Worm (Caenorhabditis elegans) whole organism, L2 larva: Measurements from ENCODE around the gene tofu-6.
A peak's percentile ranks its signal among the peaks of the same experiment; 100 is the strongest.

ENCODE experiments used
- C34F6.9 ChIP-seq: fragments of 150-350 bp; optimal IDR thresholded peaks from 2 replicates; lab custom pipeline; 2014; ENCODE audit warnings: missing biosample characterization, missing genetic modification characterization
- F13H6.1 ChIP-seq: sonication (generic microtip); optimal IDR thresholded peaks from 2 replicates; lab custom pipeline; 2016; ENCODE audit warnings: missing genetic modification characterization, missing compliant biosample characterization
- R02D3.7 ChIP-seq: fragments of 150-350 bp; optimal IDR thresholded peaks from 2 replicates; lab custom pipeline; 2014; ENCODE audit warnings: missing biosample characterization, missing genetic modification characterization
- Y55F3AM.14 ChIP-seq: fragments of 200-800 bp; sonication (Bioruptor generic); optimal IDR thresholded peaks from 2 replicates; lab custom pipeline; 2018; ENCODE audit warnings: mild to moderate bottlenecking, missing genetic modification characterization, missing compliant biosample characterization
- ZK546.5 ChIP-seq: sonication (generic microtip); optimal IDR thresholded peaks from 2 replicates; lab custom pipeline; 2017; ENCODE audit warnings: missing biosample characterization, missing genetic modification characterization
- alr-1 ChIP-seq: fragments of 150-350 bp; optimal IDR thresholded peaks from 2 replicates; lab custom pipeline; 2014; ENCODE audit warnings: missing biosample characterization, missing genetic modification characterization
- aly-2 ChIP-seq: fragments of 150-350 bp; optimal IDR thresholded peaks from 2 replicates; lab custom pipeline; 2014; ENCODE audit warnings: missing biosample characterization, missing genetic modification characterization
- ama-1 ChIP-seq: fragments of 150-350 bp; optimal IDR thresholded peaks from 2 replicates; lab custom pipeline; 2018; ENCODE audit warnings: inconsistent platforms
- blmp-1 ChIP-seq: sonication (generic microtip); optimal IDR thresholded peaks from 2 replicates; lab custom pipeline; 2017; ENCODE audit warnings: missing genetic modification characterization, mild to moderate bottlenecking, missing compliant biosample characterization, antibody characterized with exemption, moderate library complexity; ENCODE audit not compliant: insufficient read depth
- ceh-16 ChIP-seq: fragments of 150-350 bp; optimal IDR thresholded peaks from 2 replicates; lab custom pipeline; 2014; ENCODE audit warnings: missing biosample characterization, missing genetic modification characterization
- ceh-82 ChIP-seq: fragments of 150-350 bp; optimal IDR thresholded peaks from 2 replicates; lab custom pipeline; 2014; ENCODE audit warnings: missing biosample characterization, missing genetic modification characterization
- crh-2 ChIP-seq: sonication (generic microtip); optimal IDR thresholded peaks from 2 replicates; lab custom pipeline; 2017; ENCODE audit warnings: missing biosample characterization, missing genetic modification characterization
- dmd-4 ChIP-seq: sonication (generic microtip); optimal IDR thresholded peaks from 2 replicates; lab custom pipeline; 2017; ENCODE audit warnings: missing biosample characterization, missing genetic modification characterization
- egl-27 ChIP-seq: sonication (generic microtip); optimal IDR thresholded peaks from 3 replicates; lab custom pipeline; 2017; ENCODE audit warnings: missing biosample characterization, missing genetic modification reagents, missing genetic modification characterization
- elt-1 ChIP-seq: fragments of 150-350 bp; optimal IDR thresholded peaks from 2 replicates; lab custom pipeline; 2014; ENCODE audit warnings: missing biosample characterization, missing genetic modification characterization
- elt-3 ChIP-seq: sonication (generic microtip); optimal IDR thresholded peaks from 2 replicates; lab custom pipeline; 2017; ENCODE audit warnings: missing biosample characterization, missing genetic modification characterization
- fos-1 ChIP-seq: fragments of 150-350 bp; optimal IDR thresholded peaks from 2 replicates; lab custom pipeline; 2014; ENCODE audit warnings: missing biosample characterization, missing genetic modification characterization
- gmeb-1 ChIP-seq: fragments of 150-350 bp; optimal IDR thresholded peaks from 2 replicates; lab custom pipeline; 2014; ENCODE audit warnings: missing biosample characterization, missing genetic modification characterization
- lin-11 ChIP-seq: fragments of 150-350 bp; sonication (generic microtip); optimal IDR thresholded peaks from 2 replicates; lab custom pipeline; 2014; ENCODE audit warnings: missing biosample characterization, missing genetic modification characterization, inconsistent platforms, mixed read lengths
- lin-13 ChIP-seq: fragments of 150-350 bp; optimal IDR thresholded peaks from 2 replicates; lab custom pipeline; 2014; ENCODE audit warnings: missing biosample characterization, missing genetic modification reagents, missing genetic modification characterization
- lin-39 ChIP-seq: fragments of 150-350 bp; optimal IDR thresholded peaks from 2 replicates; lab custom pipeline; 2014; ENCODE audit warnings: missing biosample characterization, missing genetic modification reagents, missing genetic modification characterization
- lsy-2 ChIP-seq, 2 experiments: fragments of 150-350 bp in 1 of 2; sonication (generic microtip) in 1 of 2; optimal IDR thresholded peaks; 2 replicates each; lab custom pipeline; 2014 to 2017; ENCODE audit warnings: missing biosample characterization in 2 of 2, missing genetic modification characterization in 2 of 2
- mab-5 ChIP-seq: fragments of 150-350 bp; optimal IDR thresholded peaks from 2 replicates; lab custom pipeline; 2014; ENCODE audit warnings: missing biosample characterization, missing genetic modification characterization
- mbf-1 ChIP-seq: sonication (generic microtip); optimal IDR thresholded peaks from 2 replicates; lab custom pipeline; 2017; ENCODE audit warnings: missing biosample characterization, missing genetic modification characterization
- mdl-1 ChIP-seq, 2 experiments: fragments of 150-350 bp in 1 of 2; sonication (generic microtip) in 1 of 2; optimal IDR thresholded peaks; 2 replicates each; lab custom pipeline; 2017; ENCODE audit warnings: missing biosample characterization in 2 of 2, missing genetic modification characterization in 2 of 2
- nhr-10 ChIP-seq: sonication (generic microtip); optimal IDR thresholded peaks from 2 replicates; lab custom pipeline; 2017; ENCODE audit warnings: missing biosample characterization, missing genetic modification characterization
- nhr-11 ChIP-seq: fragments of 150-350 bp; optimal IDR thresholded peaks from 2 replicates; lab custom pipeline; 2014; ENCODE audit warnings: missing biosample characterization, missing genetic modification characterization
- nhr-12 ChIP-seq: fragments of 150-350 bp; optimal IDR thresholded peaks from 2 replicates; lab custom pipeline; 2014; ENCODE audit warnings: missing biosample characterization, missing genetic modification characterization
- nhr-129 ChIP-seq: fragments of 150-350 bp; optimal IDR thresholded peaks from 2 replicates; lab custom pipeline; 2014; ENCODE audit warnings: missing biosample characterization, missing genetic modification characterization
- nhr-21 ChIP-seq: fragments of 150-350 bp; optimal IDR thresholded peaks from 2 replicates; lab custom pipeline; 2014; ENCODE audit warnings: missing biosample characterization, missing genetic modification characterization
- nhr-23 ChIP-seq: fragments of 150-350 bp; optimal IDR thresholded peaks from 2 replicates; lab custom pipeline; 2014; ENCODE audit warnings: missing biosample characterization, missing genetic modification reagents, missing genetic modification characterization
- nhr-237 ChIP-seq: fragments of 150-350 bp; optimal IDR thresholded peaks from 2 replicates; lab custom pipeline; 2014; ENCODE audit warnings: missing biosample characterization, missing genetic modification characterization
- nhr-25 ChIP-seq: fragments of 150-350 bp; sonication (generic microtip); optimal IDR thresholded peaks from 3 replicates; lab custom pipeline; 2014; ENCODE audit warnings: missing biosample characterization, missing genetic modification characterization
- nhr-6 ChIP-seq: fragments of 150-350 bp; optimal IDR thresholded peaks from 2 replicates; lab custom pipeline; 2014; ENCODE audit warnings: missing biosample characterization, missing genetic modification characterization
- nhr-77 ChIP-seq: fragments of 150-350 bp; optimal IDR thresholded peaks from 2 replicates; lab custom pipeline; 2014; ENCODE audit warnings: missing biosample characterization, missing genetic modification characterization
- peb-1 ChIP-seq: fragments of 150-350 bp; optimal IDR thresholded peaks from 2 replicates; lab custom pipeline; 2014; ENCODE audit warnings: missing biosample characterization, missing genetic modification characterization
- sem-4 ChIP-seq: fragments of 150-350 bp; optimal IDR thresholded peaks from 2 replicates; lab custom pipeline; 2014; ENCODE audit warnings: missing biosample characterization, missing genetic modification reagents, missing genetic modification characterization
- skn-1 ChIP-seq: sonication (generic microtip); optimal IDR thresholded peaks from 2 replicates; lab custom pipeline; 2017; ENCODE audit warnings: missing biosample characterization, missing genetic modification characterization
- sma-3 ChIP-seq: sonication (generic microtip); optimal IDR thresholded peaks from 2 replicates; lab custom pipeline; 2016; ENCODE audit warnings: missing genetic modification reagents, missing genetic modification characterization, missing compliant biosample characterization
- sma-9 ChIP-seq, 2 experiments: fragments of 150-350 bp in 1 of 2; sonication (generic microtip) in 1 of 2; optimal IDR thresholded peaks; 2 replicates each; lab custom pipeline; 2014 to 2016; ENCODE audit warnings: missing genetic modification characterization in 2 of 2, mild to moderate bottlenecking in 1 of 2, missing biosample characterization in 1 of 2, missing compliant biosample characterization in 1 of 2, missing genetic modification reagents in 1 of 2, moderate library complexity in 1 of 2
- snpc-4 ChIP-seq: fragments of 150-350 bp; optimal IDR thresholded peaks from 2 replicates; lab custom pipeline; 2014; ENCODE audit warnings: missing biosample characterization, missing genetic modification characterization
- unc-39 ChIP-seq: fragments of 150-350 bp; optimal IDR thresholded peaks from 2 replicates; lab custom pipeline; 2014; ENCODE audit warnings: missing biosample characterization, missing genetic modification characterization
- unc-55 ChIP-seq: fragments of 150-350 bp; sonication (generic microtip); optimal IDR thresholded peaks from 3 replicates; lab custom pipeline; 2014; ENCODE audit warnings: missing biosample characterization, missing genetic modification reagents, missing genetic modification characterization
- unc-62 ChIP-seq: fragments of 150-350 bp; optimal IDR thresholded peaks from 2 replicates; lab custom pipeline; 2014; ENCODE audit warnings: missing biosample characterization, missing genetic modification reagents, missing genetic modification characterization
- zag-1 ChIP-seq: fragments of 150-350 bp; optimal IDR thresholded peaks from 2 replicates; lab custom pipeline; 2014; ENCODE audit warnings: missing biosample characterization, missing genetic modification characterization
- ztf-1 ChIP-seq: fragments of 200-800 bp; sonication (Bioruptor generic); conservative IDR thresholded peaks from 2 replicates; pipeline ENCODE4 v1.3.6; 2022; ENCODE audit warnings: missing genetic modification characterization, missing compliant biosample characterization
- ztf-11 ChIP-seq: sonication (generic microtip); optimal IDR thresholded peaks from 2 replicates; lab custom pipeline; 2017; ENCODE audit warnings: missing biosample characterization, missing genetic modification characterization
- ztf-4 ChIP-seq: fragments of 150-350 bp; optimal IDR thresholded peaks from 2 replicates; lab custom pipeline; 2014; ENCODE audit warnings: missing biosample characterization, missing genetic modification characterization

The tofu-6 gene

DNA sequence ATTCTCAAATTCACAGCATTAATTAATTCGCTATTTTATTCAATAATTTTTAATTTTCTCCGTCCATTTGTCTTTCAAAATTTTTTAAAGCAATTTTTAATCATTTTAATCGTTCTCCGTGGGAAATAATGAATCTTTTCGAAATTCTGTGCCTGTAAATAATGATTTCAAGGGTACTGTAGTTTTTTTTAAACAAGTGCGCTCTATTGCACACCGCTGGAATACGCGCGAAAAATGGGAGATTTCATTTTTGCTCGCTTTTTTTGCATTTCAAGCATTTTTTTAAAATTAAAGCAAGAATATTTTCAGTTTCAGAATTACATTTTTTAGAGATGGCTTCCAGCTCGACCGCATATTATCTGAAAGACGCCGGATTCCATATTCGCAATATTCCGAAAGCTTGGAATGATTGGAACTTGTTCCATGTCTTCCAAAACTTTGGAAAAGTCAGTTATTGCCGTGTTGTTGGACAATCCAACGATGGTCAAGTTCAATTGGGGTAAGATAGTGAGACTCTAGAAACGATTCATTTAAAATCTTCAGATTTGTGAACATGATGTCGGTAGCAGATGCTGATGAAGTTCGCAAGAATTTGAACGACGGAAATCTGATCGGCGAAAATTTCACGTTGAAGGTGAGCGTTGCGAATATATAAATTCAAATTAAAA lies at the start of gene tofu-6:
TSS of gene tofu-6 (plus strand) at position 302 of the 668 bp plus-strand sequence.
- TF ChIP-seq C34F6.9 (tag; lab: Kevin White, UChicago) (peak; percentile 9), unc-62 (no peak), nhr-10 (tag; lab: Kevin White, UChicago) (no peak), ztf-4 (tag; lab: Kevin White, UChicago) (no peak), sem-4 (tag; lab: Kevin White, UChicago) (no peak), alr-1 (no peak), lsy-2 (tag; optimal IDR thresholded peaks at IDR 0.05; lab: Kevin White, UChicago) (peak in 1 of 2 experiments; percentile 93), unc-55 (GFP tag; lab: Kevin White, UChicago) (no peak), aly-2 (tag; lab: Kevin White, UChicago) (no peak)

DNA sequence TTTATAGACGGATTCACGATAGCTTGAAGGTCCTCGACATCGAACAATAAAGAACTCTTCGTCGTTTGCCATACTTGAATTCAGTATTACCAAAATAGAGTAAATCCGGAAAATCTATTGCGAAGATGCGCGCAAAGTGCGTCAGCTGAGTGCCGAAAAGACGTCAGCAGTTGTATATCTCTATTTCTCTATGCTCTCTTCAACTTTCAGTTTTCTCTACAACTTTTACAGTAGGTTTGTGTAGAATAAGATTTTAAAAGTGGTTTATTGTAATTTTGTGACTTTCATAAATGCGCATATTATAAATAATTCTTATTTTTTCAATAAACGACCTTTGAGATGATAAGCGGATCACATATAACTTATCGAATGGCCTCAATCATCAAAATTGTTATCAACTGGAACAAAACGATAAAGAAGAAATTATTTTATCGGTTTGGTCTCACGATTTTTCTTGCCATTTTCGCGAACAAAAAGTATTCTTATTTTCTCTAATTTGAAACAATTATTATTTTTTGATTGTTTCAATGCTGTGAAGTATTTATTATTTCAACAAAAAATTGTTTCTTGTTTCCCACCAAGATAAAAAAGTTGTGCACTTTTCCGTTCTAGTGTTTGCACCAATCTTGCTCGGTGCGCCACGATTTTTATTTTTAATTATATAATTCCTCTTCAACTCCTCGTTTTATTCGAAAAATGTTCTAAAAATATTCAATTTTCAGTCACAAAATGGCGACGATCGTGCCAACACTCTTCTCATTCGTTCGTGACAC lies 47.6 kb upstream of the tofu-6 start, which contains the start of the genes agt-2 and F09E5.3:
TSS of gene agt-2 (minus strand) at position 553 of the 773 bp plus-strand sequence.
TSS of gene F09E5.3 (plus strand) at position 723 of the 773 bp plus-strand sequence.
- TF ChIP-seq lin-39 (tag; lab: Kevin White, UChicago) (no peak), peb-1 (tag; lab: Kevin White, UChicago) (no peak), snpc-4 (tag; lab: Kevin White, UChicago) (peak; percentile 82), nhr-21 (peak; percentile 86), ZK546.5 (peak; percentile 43), nhr-77 (tag; lab: Kevin White, UChicago) (peak; percentile 61), mab-5 (tag; lab: Kevin White, UChicago) (peak; percentile 94), ztf-1 (GFP tag; lab: Robert Waterston, UW) (no peak), nhr-10 (tag; lab: Kevin White, UChicago) (peak; percentile 37), elt-3 (tag; lab: Kevin White, UChicago) (no peak), C34F6.9 (tag; lab: Kevin White, UChicago) (peak; percentile 99), skn-1 (tag; lab: Kevin White, UChicago) (peak; percentile 52), ztf-11 (no peak), nhr-237 (tag; lab: Kevin White, UChicago) (peak; percentile 11), nhr-25 (peak; percentile 96), sma-9 (GFP tag; optimal IDR thresholded peaks at IDR 0.05; lab: Kevin White, UChicago) (peak; percentile 95), sma-9 (tag; optimal IDR thresholded peaks at IDR 0.05; lab: Kevin White, UChicago) (no peak), fos-1 (tag; lab: Kevin White, UChicago) (peak; percentile 92), egl-27 (tag; lab: Kevin White, UChicago) (peak; percentile 81), crh-2 (tag; lab: Kevin White, UChicago) (peak; percentile 94), nhr-11 (tag; lab: Kevin White, UChicago) (no peak), aly-2 (tag; lab: Kevin White, UChicago) (no peak), mbf-1 (tag; lab: Kevin White, UChicago) (no peak), nhr-23 (no peak), sem-4 (tag; lab: Kevin White, UChicago) (peak; percentile 83), lin-13 (peak; percentile 92), zag-1 (tag; lab: Kevin White, UChicago) (peak; percentile 74), unc-55 (GFP tag; lab: Kevin White, UChicago) (peak; percentile 94), nhr-129 (tag; lab: Kevin White, UChicago) (peak; percentile 90), lsy-2 (tag; optimal IDR thresholded peaks at IDR 0.05; lab: Kevin White, UChicago) (peak; percentile 90 to 96), nhr-6 (tag; lab: Kevin White, UChicago) (peak; percentile 92), lin-11 (tag; lab: Kevin White, UChicago) (peak; percentile 60), unc-62 (no peak), sma-3 (peak; percentile 89), blmp-1 (tag; lab: Kevin White, UChicago) (peak; percentile 63), gmeb-1 (tag; lab: Kevin White, UChicago) (peak; percentile 92), dmd-4 (tag; lab: Kevin White, UChicago) (no peak), mdl-1 (tag; optimal IDR thresholded peaks at IDR 0.05; lab: Kevin White, UChicago) (peak in 1 of 2 experiments; percentile 54), ama-1 (lab: Kevin White, UChicago) (peak; percentile 71), Y55F3AM.14 (GFP tag; lab: Kevin White, UChicago) (no peak), unc-39 (tag; lab: Kevin White, UChicago) (no peak), alr-1 (no peak), R02D3.7 (peak; percentile 50), ztf-4 (tag; lab: Kevin White, UChicago) (peak; percentile 83), elt-1 (tag; lab: Kevin White, UChicago) (no peak), nhr-12 (tag; lab: Kevin White, UChicago) (peak; percentile 55), ceh-82 (tag; lab: Kevin White, UChicago) (peak; percentile 24), F13H6.1 (tag; lab: Kevin White, UChicago) (peak; percentile 92), ceh-16 (tag; lab: Kevin White, UChicago) (peak; percentile 86)
